Fruit fly (Drosophila melanogaster) whole organism, embryonic: ENCODE results near the gene AANATL7.

Experiments used
- Atf3 ChIP-seq: fragments of 200-800 bp; sonication (Bioruptor generic); optimal IDR thresholded peaks from 3 replicates; lab custom pipeline; 2016; ENCODE audit warnings: missing biosample characterization, missing genetic modification characterization
- CG11723 ChIP-seq: fragments of 200-800 bp; sonication (Bioruptor generic); optimal IDR thresholded peaks from 2 replicates; lab custom pipeline; 2017; ENCODE audit warnings: missing biosample characterization, mild to moderate bottlenecking, missing genetic modification characterization
- CG1233 ChIP-seq: fragments of 200-800 bp; sonication (Bioruptor generic); optimal IDR thresholded peaks from 4 replicates; lab custom pipeline; 2018; ENCODE audit warnings: missing biosample characterization, mild to moderate bottlenecking, missing genetic modification characterization
- CG1603 ChIP-seq: fragments of 200-800 bp; sonication (Bioruptor generic); optimal IDR thresholded peaks from 2 replicates; lab custom pipeline; 2019; ENCODE audit warnings: missing biosample characterization, mild to moderate bottlenecking, missing genetic modification characterization, moderate library complexity
- CG16779 ChIP-seq: fragments of 200-800 bp; sonication (Bioruptor generic); IDR thresholded peaks from 2 replicates; pipeline ENCODE4 v1.3.6; 2022; ENCODE audit warnings: missing biosample characterization, missing genetic modification characterization
- CG17385 ChIP-seq: fragments of 200-800 bp; sonication (Bioruptor generic); optimal IDR thresholded peaks from 3 replicates; lab custom pipeline; 2018; ENCODE audit warnings: missing biosample characterization, mild to moderate bottlenecking, missing genetic modification characterization
- CG18599 ChIP-seq: fragments of 200-800 bp; sonication (Bioruptor generic); optimal IDR thresholded peaks from 3 replicates; lab custom pipeline; 2017; ENCODE audit warnings: missing biosample characterization, missing genetic modification characterization, mild to moderate bottlenecking, moderate library complexity, missing genetic modification reagents
- CG18764 ChIP-seq: fragments of 200-800 bp; sonication (Bioruptor generic); optimal IDR thresholded peaks from 3 replicates; lab custom pipeline; 2016; ENCODE audit warnings: missing biosample characterization, missing genetic modification characterization
- CG2129 ChIP-seq: fragments of 200-800 bp; sonication (Bioruptor generic); IDR thresholded peaks from 2 replicates; pipeline ENCODE4 v1.3.6; 2022; ENCODE audit warnings: missing biosample characterization, missing genetic modification characterization; ENCODE audit not compliant: partially characterized antibody
- CG32532 ChIP-seq: fragments of 200-800 bp; sonication (Bioruptor generic); IDR thresholded peaks from 2 replicates; pipeline ENCODE4 v1.3.6; 2022; ENCODE audit warnings: missing biosample characterization, missing genetic modification characterization
- CG33557 ChIP-seq: fragments of 200-800 bp; sonication (Bioruptor generic); optimal IDR thresholded peaks from 2 replicates; lab custom pipeline; 2019; ENCODE audit warnings: missing biosample characterization, mild to moderate bottlenecking, missing genetic modification characterization, moderate library complexity
- CG3838 ChIP-seq: fragments of 200-800 bp; sonication (Bioruptor generic); optimal IDR thresholded peaks from 3 replicates; lab custom pipeline; 2016; ENCODE audit warnings: missing biosample characterization, missing genetic modification characterization
- CG4404 ChIP-seq: fragments of 200-800 bp; sonication (Bioruptor generic); IDR thresholded peaks from 2 replicates; pipeline ENCODE4 v1.3.6; 2022; ENCODE audit warnings: missing biosample characterization, missing genetic modification characterization
- CG8478 ChIP-seq: fragments of >200 bp; optimal IDR thresholded peaks from 2 replicates; lab custom pipeline; 2018
- CG8924 ChIP-seq: fragments of 200-800 bp; optimal IDR thresholded peaks from 3 replicates; lab custom pipeline; 2019; ENCODE audit warnings: missing biosample characterization, mild to moderate bottlenecking, missing genetic modification characterization, moderate library complexity
- CG9876 ChIP-seq: fragments of 200-800 bp; sonication (Bioruptor generic); optimal IDR thresholded peaks from 2 replicates; lab custom pipeline; 2016; ENCODE audit warnings: missing biosample characterization, missing genetic modification characterization
- CkIIα-i1 ChIP-seq: fragments of 200-800 bp; sonication (Bioruptor generic); IDR thresholded peaks from 2 replicates; pipeline ENCODE4 v1.3.6; 2022; ENCODE audit warnings: missing biosample characterization, missing genetic modification characterization
- Deaf1 ChIP-seq: fragments of 200-800 bp; optimal IDR thresholded peaks from 3 replicates; lab custom pipeline; 2019; ENCODE audit warnings: missing biosample characterization, mild to moderate bottlenecking, missing genetic modification characterization, moderate library complexity
- Dfd ChIP-seq, 2 experiments: fragments of >200 bp; optimal IDR thresholded peaks; 2 replicates each; lab custom pipeline; 2017; ENCODE audit warnings: missing biosample characterization in 2 of 2, missing genetic modification characterization in 2 of 2
- E2f1 ChIP-seq: fragments of 200-800 bp; sonication (Bioruptor generic); IDR thresholded peaks from 2 replicates; pipeline ENCODE4 v1.3.6; 2022; ENCODE audit warnings: missing biosample characterization, missing genetic modification characterization
- Elba2 ChIP-seq: fragments of 200-800 bp; sonication (Bioruptor generic); optimal IDR thresholded peaks from 3 replicates; lab custom pipeline; 2016; ENCODE audit warnings: missing biosample characterization, missing genetic modification characterization
- Ets97D ChIP-seq: fragments of 200-800 bp; sonication (Bioruptor generic); optimal IDR thresholded peaks from 3 replicates; lab custom pipeline; 2016; ENCODE audit warnings: missing biosample characterization, missing genetic modification characterization
- Fer1 ChIP-seq: fragments of 200-800 bp; sonication (Bioruptor generic); optimal IDR thresholded peaks from 2 replicates; lab custom pipeline; 2017; ENCODE audit warnings: missing biosample characterization, mild to moderate bottlenecking, missing genetic modification characterization
- HLHmδ ChIP-seq: fragments of 200-800 bp; sonication (Bioruptor generic); optimal IDR thresholded peaks from 2 replicates; lab custom pipeline; 2018; ENCODE audit warnings: missing biosample characterization, mild to moderate bottlenecking, missing genetic modification characterization, moderate library complexity
- Hmr ChIP-seq: fragments of 200-800 bp; sonication (Bioruptor generic); optimal IDR thresholded peaks from 3 replicates; lab custom pipeline; 2017; ENCODE audit warnings: mild to moderate bottlenecking, missing biosample characterization, missing genetic modification reagents, missing genetic modification characterization
- Hr39 ChIP-seq: fragments of >200 bp; optimal IDR thresholded peaks from 2 replicates; lab custom pipeline; 2017
- MBD-R2 ChIP-seq: fragments of 200-800 bp; sonication (Bioruptor generic); IDR thresholded peaks from 2 replicates; pipeline ENCODE4 v1.3.6; 2022; ENCODE audit warnings: missing biosample characterization, missing genetic modification characterization
- MTF-1 ChIP-seq: fragments of 200-800 bp; sonication (Bioruptor generic); optimal IDR thresholded peaks from 2 replicates; lab custom pipeline; 2018; ENCODE audit warnings: missing biosample characterization, mild to moderate bottlenecking, missing genetic modification characterization, borderline replicate concordance
- Mrtf ChIP-seq: fragments of 200-800 bp; sonication (Bioruptor generic); IDR thresholded peaks from 3 replicates; pipeline ENCODE4 v1.3.6; 2022; ENCODE audit warnings: missing biosample characterization, missing genetic modification characterization
- NC2β ChIP-seq: fragments of 200-800 bp; sonication (Bioruptor generic); optimal IDR thresholded peaks from 2 replicates; lab custom pipeline; 2016; ENCODE audit warnings: missing biosample characterization, missing genetic modification characterization
- NFAT ChIP-seq: fragments of 200-800 bp; sonication (Bioruptor generic); IDR thresholded peaks from 2 replicates; pipeline ENCODE4 v1.3.6; 2022; ENCODE audit warnings: missing biosample characterization, missing genetic modification characterization
- Rfx ChIP-seq: fragments of 200-800 bp; sonication (Bioruptor generic); IDR thresholded peaks from 2 replicates; pipeline ENCODE4 v1.3.6; 2022; ENCODE audit warnings: missing biosample characterization, missing genetic modification characterization
- Tbp ChIP-seq: fragments of >200 bp; optimal IDR thresholded peaks from 2 replicates; lab custom pipeline; 2018; ENCODE audit warnings: missing biosample characterization, missing genetic modification characterization
- Trl ChIP-seq, 3 experiments: fragments of >200 bp in 2 of 3; fragments of 200-800 bp in 1 of 3; sonication (Bioruptor generic) in 1 of 3; optimal IDR thresholded peaks; 2 replicates in 1 of 3; 3 replicates in 2 of 3; lab custom pipeline; 2016 to 2017; ENCODE audit warnings: missing biosample characterization in 1 of 3, missing genetic modification characterization in 1 of 3
- bigmax ChIP-seq: fragments of 200-800 bp; sonication (Bioruptor generic); optimal IDR thresholded peaks from 2 replicates; lab custom pipeline; 2018; ENCODE audit warnings: missing biosample characterization, mild to moderate bottlenecking, missing genetic modification characterization
- bsh ChIP-seq, 2 experiments: fragments of 200-800 bp; sonication (Bioruptor generic); optimal IDR thresholded peaks; 2 replicates each; lab custom pipeline; 2017 to 2018; ENCODE audit warnings: mild to moderate bottlenecking in 2 of 2, missing biosample characterization in 2 of 2, missing genetic modification characterization in 2 of 2, moderate library complexity in 1 of 2
- cas ChIP-seq: fragments of 200-800 bp; sonication (Bioruptor generic); IDR thresholded peaks from 2 replicates; pipeline ENCODE4 v1.3.6; 2022; ENCODE audit warnings: missing biosample characterization, missing genetic modification characterization
- cg ChIP-seq: fragments of 200-800 bp; sonication (Bioruptor generic); optimal IDR thresholded peaks from 3 replicates; lab custom pipeline; 2019; ENCODE audit warnings: missing biosample characterization, mild to moderate bottlenecking, missing genetic modification characterization, moderate library complexity
- da ChIP-seq: fragments of 200-800 bp; sonication (Bioruptor generic); optimal IDR thresholded peaks from 2 replicates; lab custom pipeline; 2016; ENCODE audit warnings: missing biosample characterization, missing genetic modification characterization
- fd64A ChIP-seq: fragments of 200-800 bp; sonication (Bioruptor generic); optimal IDR thresholded peaks from 3 replicates; lab custom pipeline; 2018; ENCODE audit warnings: missing biosample characterization, mild to moderate bottlenecking, missing genetic modification characterization
- gro ChIP-seq: fragments of 200-800 bp; sonication (Bioruptor generic); optimal IDR thresholded peaks from 2 replicates; lab custom pipeline; 2016; ENCODE audit warnings: missing biosample characterization, missing genetic modification characterization
- gt ChIP-seq: fragments of 200-800 bp; sonication (Bioruptor generic); IDR thresholded peaks from 2 replicates; pipeline ENCODE4 v1.3.6; 2022; ENCODE audit warnings: missing biosample characterization, missing genetic modification characterization
- ind ChIP-seq: fragments of 200-800 bp; sonication (Bioruptor generic); optimal IDR thresholded peaks from 3 replicates; lab custom pipeline; 2016; ENCODE audit warnings: missing biosample characterization, missing genetic modification characterization
- knrl ChIP-seq: fragments of 200-800 bp; sonication (Bioruptor generic); IDR thresholded peaks from 3 replicates; pipeline ENCODE4 v1.3.6; 2022; ENCODE audit warnings: missing biosample characterization, missing genetic modification characterization; ENCODE audit not compliant: partially characterized antibody
- maf-S ChIP-seq: fragments of 200-800 bp; sonication (Bioruptor generic); optimal IDR thresholded peaks from 2 replicates; lab custom pipeline; 2016; ENCODE audit warnings: missing biosample characterization, missing genetic modification characterization
- nau ChIP-seq: fragments of 200-800 bp; sonication (Bioruptor generic); optimal IDR thresholded peaks from 3 replicates; lab custom pipeline; 2017; ENCODE audit warnings: missing biosample characterization, mild to moderate bottlenecking, missing genetic modification characterization, missing genetic modification reagents
- oc ChIP-seq: fragments of 200-800 bp; sonication (Bioruptor generic); optimal IDR thresholded peaks from 2 replicates; lab custom pipeline; 2018; ENCODE audit warnings: missing biosample characterization, mild to moderate bottlenecking, missing genetic modification characterization, moderate library complexity
- sc ChIP-seq, 3 experiments: fragments of >200 bp in 2 of 3; fragments of 200-800 bp in 1 of 3; sonication (Bioruptor generic) in 1 of 3; optimal IDR thresholded peaks; 2 replicates in 2 of 3; 3 replicates in 1 of 3; lab custom pipeline; 2017; ENCODE audit warnings: mild to moderate bottlenecking in 1 of 3, missing biosample characterization in 1 of 3, missing genetic modification characterization in 1 of 3, missing genetic modification reagents in 1 of 3
- tio ChIP-seq: fragments of 200-800 bp; sonication (Bioruptor generic); optimal IDR thresholded peaks from 2 replicates; lab custom pipeline; 2017; ENCODE audit warnings: missing biosample characterization, missing genetic modification characterization, inconsistent platforms
- z ChIP-seq: fragments of 200-800 bp; sonication (Bioruptor generic); IDR thresholded peaks from 3 replicates; pipeline ENCODE4 v1.3.6; 2022; ENCODE audit warnings: missing biosample characterization, missing genetic modification characterization

AANATL7 gene

DNA sequence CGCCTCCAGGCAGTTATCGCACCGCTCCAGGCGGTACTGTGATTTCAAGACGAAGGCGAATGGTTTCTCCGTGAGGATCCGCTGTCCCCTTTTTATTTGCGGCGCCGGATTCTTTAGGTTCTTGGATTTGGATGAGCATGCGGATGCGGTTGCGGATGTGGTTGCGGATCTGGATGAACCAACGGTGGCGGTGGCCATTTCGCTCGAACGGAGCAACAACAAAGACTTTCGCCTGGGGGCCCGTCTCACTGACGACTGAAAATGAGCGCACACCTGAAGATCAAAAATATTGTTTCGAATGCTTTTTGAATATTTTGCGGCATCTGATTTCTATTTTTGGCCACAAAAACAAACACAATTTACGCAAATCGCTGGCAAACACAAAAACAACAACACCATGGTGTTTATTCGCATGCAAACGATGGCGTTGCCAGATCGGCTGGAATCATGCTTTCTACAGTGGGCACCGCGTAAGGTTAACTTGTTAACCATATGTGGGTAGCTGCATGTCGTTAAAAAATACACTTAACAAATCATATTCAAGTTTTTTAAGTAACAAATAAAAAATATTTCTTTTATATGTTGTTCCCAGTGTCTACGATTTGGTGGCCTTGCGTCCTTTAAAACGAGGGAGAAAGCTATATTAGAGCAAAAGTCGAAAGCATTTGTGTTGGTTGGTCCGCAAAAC lies 27.9 kb downstream of the AANATL7 start, which contains the start of gene Smyd3 (continued):
- no peak for TF ChIP-seq knrl (GFP tag; lab: Robert Waterston, UW)
- no peak for TF ChIP-seq bigmax (GFP tag; lab: Kevin White, UChicago)
- TF ChIP-seq Hmr: peak; percentile 80
- TF ChIP-seq CG33557 (GFP tag; lab: Kevin White, UChicago): peak; percentile 6
- TF ChIP-seq CG16779 (GFP tag; lab: Robert Waterston, UW): 0 out of 2 replicates have a peak, but pooled peaks have one; percentile 53
- TF ChIP-seq z (GFP tag; lab: Robert Waterston, UW): no peak
- TF ChIP-seq nau: no peak
- no peak for TF ChIP-seq CG8478
- TF ChIP-seq Rfx (GFP tag; lab: Robert Waterston, UW): peak; percentile 86
- no peak for TF ChIP-seq cg (GFP tag; lab: Kevin White, UChicago)
- TF ChIP-seq NFAT (GFP tag; lab: Robert Waterston, UW): peak; percentile 87
- TF ChIP-seq CG9876 (GFP tag; lab: Kevin White, UChicago): no peak
- peak; percentile 89 for TF ChIP-seq gro
- TF ChIP-seq Hr39: no peak
- no peak for TF ChIP-seq CkIIα-i1 (GFP tag; lab: Robert Waterston, UW)
- peak; percentile 65 for TF ChIP-seq Ets97D (GFP tag; lab: Kevin White, UChicago)
- TF ChIP-seq oc (tag; lab: Kevin White, UChicago): peak; percentile 15
- TF ChIP-seq gt (GFP tag; lab: Robert Waterston, UW): no peak
- peak; percentile 61 for TF ChIP-seq CG1233 (GFP tag; lab: Kevin White, UChicago)
- peak; percentile 53 for TF ChIP-seq maf-S (GFP tag; lab: Kevin White, UChicago)
- peak; percentile 71 for TF ChIP-seq cas
- peak; percentile 57 for TF ChIP-seq CG11723 (GFP tag; lab: Kevin White, UChicago)
- no peak for TF ChIP-seq CG2129 (GFP tag; lab: Robert Waterston, UW)
- peak; percentile 73 for TF ChIP-seq CG1603
- TF ChIP-seq MBD-R2: peak; percentile 90
- peak; percentile 55 for TF ChIP-seq CG4404 (GFP tag; lab: Robert Waterston, UW)
- no peak for TF ChIP-seq tio
- peak; percentile 72; the same call in 2 of the 3 replicates for TF ChIP-seq Mrtf (GFP tag; lab: Robert Waterston, UW)
- TF ChIP-seq Elba2 (GFP tag; lab: Kevin White, UChicago): no peak
- peak; percentile 42 for TF ChIP-seq Atf3
- TF ChIP-seq Fer1 (GFP tag; lab: Kevin White, UChicago): peak; percentile 77
- peak; percentile 74 for TF ChIP-seq NC2β
- TF ChIP-seq MTF-1 (GFP tag; lab: Kevin White, UChicago): peak; percentile 37
- TF ChIP-seq fd64A: no peak
- no peak for TF ChIP-seq HLHmδ (GFP tag; lab: Kevin White, UChicago)
- TF ChIP-seq Tbp (GFP tag; lab: Kevin White, UChicago): no peak
- TF ChIP-seq sc (optimal IDR thresholded peaks at IDR 0.05; lab: Kevin White, UChicago): no peak
- TF ChIP-seq sc (GFP tag; optimal IDR thresholded peaks at IDR 0.05; lab: Kevin White, UChicago): peak; percentile 42
- TF ChIP-seq Dfd (GFP tag; optimal IDR thresholded peaks at IDR 0.05; lab: Kevin White, UChicago): no peak
- peak; percentile 50 for TF ChIP-seq CG3838 (GFP tag; lab: Kevin White, UChicago)
- peak; percentile 17 to 78 for TF ChIP-seq bsh (GFP tag; optimal IDR thresholded peaks at IDR 0.05; lab: Kevin White, UChicago)
- TF ChIP-seq da (GFP tag; lab: Kevin White, UChicago): peak; percentile 17
- TF ChIP-seq E2f1: peak; percentile 76
- peak; percentile 69 for TF ChIP-seq CG8924
- peak; percentile 84 for TF ChIP-seq CG18599 (GFP tag; lab: Kevin White, UChicago)
- TF ChIP-seq CG18764 (GFP tag; lab: Kevin White, UChicago): peak; percentile 58
- peak; percentile 89 for TF ChIP-seq CG32532 (GFP tag; lab: Robert Waterston, UW)
- peak; percentile 67 for TF ChIP-seq CG17385 (GFP tag; lab: Kevin White, UChicago)
- TF ChIP-seq ind (GFP tag; lab: Kevin White, UChicago): peak; percentile 84
- no peak for TF ChIP-seq Deaf1 (tag; lab: Kevin White, UChicago)
- TF ChIP-seq Trl (optimal IDR thresholded peaks at IDR 0.05; lab: Kevin White, UChicago): no peak
- peak; percentile 71 for TF ChIP-seq Trl (GFP tag; optimal IDR thresholded peaks at IDR 0.05; lab: Kevin White, UChicago)
